Worm (Caenorhabditis elegans): ENCODE measurements around the gene cyp-13A6.

The cyp-13A6 gene

DNA sequence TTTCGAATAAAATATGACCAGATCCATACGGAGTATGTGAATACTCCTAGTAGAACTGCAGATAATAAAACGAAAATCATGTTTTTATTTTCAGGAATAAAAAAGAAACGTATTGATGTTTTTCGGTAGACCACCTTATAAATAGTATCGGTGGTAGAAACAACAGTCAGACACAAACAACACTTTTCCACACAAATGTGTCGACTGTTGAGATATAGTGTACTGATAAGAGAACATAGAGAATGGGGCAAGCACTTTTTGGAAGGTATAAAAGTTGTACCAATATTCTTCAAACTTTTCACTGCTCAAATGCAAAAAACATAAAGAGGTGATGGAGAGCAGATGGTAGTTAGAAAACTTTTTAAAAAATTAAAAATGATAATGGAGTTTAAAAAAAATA is at the start of gene cyp-13A6:
Gene cyp-13A6, minus strand, starts transcription at position 180 of the 400 bp plus-strand sequence.
- TF ChIP-seq sup-37 (GFP tag; optimal IDR thresholded peaks at IDR 0.05) (no peak), ceh-82 (tag; optimal IDR thresholded peaks at IDR 0.05) (no peak), sptf-1 (tag; optimal IDR thresholded peaks at IDR 0.05) (no peak), nhr-20 (tag; optimal IDR thresholded peaks at IDR 0.05) (peak; percentile 13), elt-2 (tag; optimal IDR thresholded peaks at IDR 0.05) (peak; percentile 21), dsc-1 (tag; optimal IDR thresholded peaks at IDR 0.05) (no peak), dpl-1 (GFP tag; optimal IDR thresholded peaks at IDR 0.05) (no peak), Y116A8C.19 (tag; optimal IDR thresholded peaks at IDR 0.05; ENCODE audit: borderline replicate concordance) (no peak), lin-14 (GFP tag; optimal IDR thresholded peaks at IDR 0.05) (peak; percentile 28), isw-1 (GFP tag; IDR thresholded peaks at IDR 0.05) (no peak), elt-3 (tag; optimal IDR thresholded peaks at IDR 0.05) (no peak)

DNA sequence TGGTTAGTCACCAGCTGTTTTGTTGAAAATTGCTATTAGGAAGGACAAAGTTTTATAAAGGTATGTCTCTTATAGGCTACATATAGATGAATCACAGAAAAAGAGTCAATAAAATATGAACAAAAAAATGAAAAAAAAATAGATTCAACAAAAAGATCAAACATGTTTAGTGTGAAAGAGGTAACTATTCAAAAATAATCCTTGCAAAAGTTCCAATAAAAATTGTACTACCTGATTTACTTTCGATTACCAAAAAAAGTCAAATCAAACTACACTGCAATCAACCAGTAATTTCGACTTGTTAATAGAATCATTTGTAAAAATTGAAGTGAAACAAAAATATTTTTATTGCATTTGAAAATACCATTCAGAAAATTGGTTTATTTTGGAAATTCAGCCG is 48.3 kb upstream of the cyp-13A6 start, which contains the start of gene ZK938.10:
Gene ZK938.10, minus strand, starts transcription at position 101 of the 400 bp plus-strand sequence.
- TF ChIP-seq zip-4 (GFP tag; optimal IDR thresholded peaks at IDR 0.05): no peak
- no peak for TF ChIP-seq ceh-90 (tag; optimal IDR thresholded peaks at IDR 0.05)
- no peak for TF ChIP-seq nhr-12 (tag; optimal IDR thresholded peaks at IDR 0.05)
- TF ChIP-seq sptf-1 (tag; optimal IDR thresholded peaks at IDR 0.05): no peak
- TF ChIP-seq alr-1 (tag; optimal IDR thresholded peaks at IDR 0.05; ENCODE audit: borderline replicate concordance): no peak
- no peak for TF ChIP-seq rnt-1 (tag; optimal IDR thresholded peaks at IDR 0.05)
- TF ChIP-seq unc-86 (tag; optimal IDR thresholded peaks at IDR 0.05): no peak
- TF ChIP-seq pag-3 (tag; optimal IDR thresholded peaks at IDR 0.05; ENCODE audit: borderline replicate concordance, insufficient read depth): no peak
- TF ChIP-seq xbp-1 (tag; optimal IDR thresholded peaks at IDR 0.05): no peak
- no peak for TF ChIP-seq nhr-77 (tag; optimal IDR thresholded peaks at IDR 0.05)
- no peak for TF ChIP-seq ces-1 (GFP tag; optimal IDR thresholded peaks at IDR 0.05)
- TF ChIP-seq fkh-8 (tag; optimal IDR thresholded peaks at IDR 0.05): no peak
- no peak for TF ChIP-seq sox-4 (tag; optimal IDR thresholded peaks at IDR 0.05)
- TF ChIP-seq nhr-11 (tag; optimal IDR thresholded peaks at IDR 0.05): no peak
- TF ChIP-seq aha-1 (tag; optimal IDR thresholded peaks at IDR 0.05): no peak

DNA sequence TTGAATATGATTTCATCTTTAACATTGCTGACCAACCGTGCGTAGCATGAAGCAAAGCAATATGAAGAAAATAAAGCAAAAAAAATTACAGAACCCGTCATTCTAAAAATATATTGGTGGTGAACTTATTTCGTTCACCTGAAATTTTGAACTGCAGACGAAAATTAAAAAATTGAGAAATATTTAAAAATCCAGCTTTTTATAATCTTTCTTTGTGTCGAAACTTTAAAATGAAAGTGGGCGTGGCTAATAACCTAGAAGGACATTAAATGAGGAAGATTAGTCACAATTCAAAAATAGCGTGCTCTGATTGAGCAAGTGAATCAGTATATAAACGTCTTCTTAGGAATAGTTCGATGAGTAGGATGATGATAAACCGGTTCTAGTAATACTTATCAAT is 46.9 kb upstream of the cyp-13A6 start, which contains the start of gene old-2:
Gene old-2, minus strand, starts transcription at position 101 of the 400 bp plus-strand sequence.
- no peak for TF ChIP-seq dpl-1 (GFP tag; optimal IDR thresholded peaks at IDR 0.05)
- no peak for TF ChIP-seq nhr-85 (tag)
- TF ChIP-seq dsc-1 (tag; optimal IDR thresholded peaks at IDR 0.05): no peak
- TF ChIP-seq xbp-1 (tag; optimal IDR thresholded peaks at IDR 0.05): no peak
- TF ChIP-seq isw-1 (GFP tag; IDR thresholded peaks at IDR 0.05): no peak
- TF ChIP-seq aha-1 (tag; optimal IDR thresholded peaks at IDR 0.05): no peak
- TF ChIP-seq nhr-84 (tag; optimal IDR thresholded peaks at IDR 0.05): no peak
- TF ChIP-seq unc-130 (tag; optimal IDR thresholded peaks at IDR 0.05): no peak
- TF ChIP-seq ces-1 (GFP tag; optimal IDR thresholded peaks at IDR 0.05): no peak
- no peak for TF ChIP-seq pag-3 (tag; optimal IDR thresholded peaks at IDR 0.05; ENCODE audit: borderline replicate concordance, insufficient read depth)
- no peak for TF ChIP-seq lin-15B (tag; optimal IDR thresholded peaks at IDR 0.05)

DNA sequence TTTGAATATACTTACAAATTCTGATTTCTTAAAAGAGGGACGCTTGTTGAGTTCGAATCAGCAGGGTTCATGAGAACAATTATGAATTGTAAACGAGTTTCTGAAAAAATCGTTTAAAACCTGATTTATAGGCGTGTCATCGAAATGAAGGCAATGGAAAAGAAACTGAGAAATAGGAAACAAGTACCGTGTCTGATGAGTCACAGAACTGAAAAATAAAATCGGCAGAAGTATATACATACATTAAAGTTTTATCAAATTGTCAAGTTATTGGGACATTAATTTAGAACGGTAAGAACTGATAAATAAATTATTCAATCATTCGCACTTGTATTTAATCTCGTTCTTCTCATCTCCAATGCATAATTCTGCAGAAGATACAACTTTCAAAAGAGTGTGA is 42.6 kb upstream of the cyp-13A6 start, which contains the start of gene chil-9:
Gene chil-9, minus strand, starts transcription at position 101 of the 400 bp plus-strand sequence.
- TF ChIP-seq nhr-84 (tag; optimal IDR thresholded peaks at IDR 0.05) (no peak), F16B12.6 (tag; optimal IDR thresholded peaks at IDR 0.05) (no peak), lin-15B (tag; optimal IDR thresholded peaks at IDR 0.05) (no peak), dsc-1 (tag; optimal IDR thresholded peaks at IDR 0.05) (no peak), hlh-4 (tag; optimal IDR thresholded peaks at IDR 0.05) (no peak), pqm-1 (tag; optimal IDR thresholded peaks at IDR 0.05) (no peak), ces-1 (GFP tag; optimal IDR thresholded peaks at IDR 0.05) (no peak), mab-9 (GFP tag; IDR thresholded peaks at IDR 0.05) (no peak), tbx-2 (tag; optimal IDR thresholded peaks at IDR 0.05) (no peak), rnt-1 (tag; optimal IDR thresholded peaks at IDR 0.05) (no peak), zip-4 (GFP tag; optimal IDR thresholded peaks at IDR 0.05) (no peak), skn-1 (tag; optimal IDR thresholded peaks at IDR 0.05) (no peak), nhr-12 (tag; optimal IDR thresholded peaks at IDR 0.05) (no peak), mdl-1 (tag; optimal IDR thresholded peaks at IDR 0.05) (no peak)

Measured in whole organism, L1 larva.